Worm (Caenorhabditis elegans) whole organism, L4 larva: Measurements from ENCODE around the gene C17E7.13.

Source experiments
- F26F4.8 ChIP-seq: fragments of 200-800 bp; sonication (Bioruptor generic); conservative IDR thresholded peaks from 2 replicates; pipeline ENCODE4 v1.3.6; 2022; ENCODE audit warnings: missing genetic modification characterization, missing compliant biosample characterization
- F44E2.7 ChIP-seq: fragments of 200-800 bp; sonication (Bioruptor generic); IDR thresholded peaks from 2 replicates; pipeline ENCODE4 v2.1.2; 2022; ENCODE audit warnings: missing genetic modification characterization, missing compliant biosample characterization
- F49E8.2 ChIP-seq: sonication (generic microtip); optimal IDR thresholded peaks from 2 replicates; lab custom pipeline; 2016; ENCODE audit warnings: missing compliant biosample characterization, mild to moderate bottlenecking, missing genetic modification characterization, borderline replicate concordance
- aha-1 ChIP-seq: fragments of 150-350 bp; peaks from one replicate; lab custom pipeline; 2014; ENCODE audit warnings: missing biosample characterization, missing genetic modification characterization
- egl-27 ChIP-seq: sonication (generic microtip); optimal IDR thresholded peaks from 3 replicates; lab custom pipeline; 2017; ENCODE audit warnings: missing biosample characterization, missing genetic modification reagents, missing genetic modification characterization
- lin-15B ChIP-seq: fragments of 150-350 bp; sonication (generic microtip); optimal IDR thresholded peaks from 3 replicates; lab custom pipeline; 2014; ENCODE audit warnings: missing biosample characterization, missing genetic modification characterization
- lin-39 ChIP-seq: fragments of 150-350 bp; optimal IDR thresholded peaks from 2 replicates; lab custom pipeline; 2014; ENCODE audit warnings: missing biosample characterization, missing genetic modification reagents, missing genetic modification characterization
- lsy-2 ChIP-seq, 2 experiments: fragments of 150-350 bp in 1 of 2; sonication (generic microtip) in 1 of 2; optimal IDR thresholded peaks; 2 replicates each; lab custom pipeline; 2014 to 2017; ENCODE audit warnings: missing biosample characterization in 2 of 2, missing genetic modification characterization in 2 of 2
- nhr-11 ChIP-seq: fragments of 150-350 bp; optimal IDR thresholded peaks from 2 replicates; lab custom pipeline; 2014; ENCODE audit warnings: missing biosample characterization, missing genetic modification characterization
- nhr-25 ChIP-seq: sonication (generic microtip); optimal IDR thresholded peaks from 2 replicates; lab custom pipeline; 2017; ENCODE audit warnings: missing genetic modification characterization, mild to moderate bottlenecking, missing compliant biosample characterization, antibody characterized with exemption, moderate library complexity, borderline replicate concordance; ENCODE audit not compliant: insufficient read depth
- nhr-28 ChIP-seq: fragments of 150-350 bp; optimal IDR thresholded peaks from 2 replicates; lab custom pipeline; 2014; ENCODE audit warnings: missing biosample characterization, missing genetic modification characterization
- pqm-1 ChIP-seq: sonication (generic microtip); optimal IDR thresholded peaks from 2 replicates; lab custom pipeline; 2017; ENCODE audit warnings: missing biosample characterization, missing genetic modification characterization
- unc-130 ChIP-seq: sonication (generic microtip); optimal IDR thresholded peaks from 2 replicates; lab custom pipeline; 2016; ENCODE audit warnings: missing genetic modification reagents, missing genetic modification characterization, missing compliant biosample characterization
- unc-62 ChIP-seq, 3 experiments: fragments of 150-350 bp in 1 of 3; sonication (generic microtip); optimal IDR thresholded peaks in 2 of 3; peaks in 1 of 3; 1 replicate in 1 of 3; 2 replicates in 2 of 3; lab custom pipeline; 2014 to 2017; ENCODE audit warnings: missing biosample characterization in 3 of 3, missing genetic modification characterization in 3 of 3, missing genetic modification reagents in 3 of 3, missing genotype in 1 of 3

- TF ChIP-seq lsy-2 (tag; optimal IDR thresholded peaks at IDR 0.05; lab: Kevin White, UChicago) (no peak), F44E2.7 (GFP tag; lab: Robert Waterston, UW) (no peak), nhr-28 (tag; lab: Kevin White, UChicago) (no peak), lin-15B (tag; lab: Kevin White, UChicago) (no peak), F49E8.2 (no peak), lin-39 (tag; lab: Kevin White, UChicago) (no peak), egl-27 (tag; lab: Kevin White, UChicago) (no peak), unc-130 (GFP tag; lab: Kevin White, UChicago) (no peak), nhr-11 (tag; lab: Kevin White, UChicago) (no peak), F26F4.8 (no peak), unc-62 (GFP tag; optimal IDR thresholded peaks at IDR 0.05 in 1 of 2; lab: Kevin White, UChicago) (no peak), unc-62 (tag; optimal IDR thresholded peaks at IDR 0.05; lab: Kevin White, UChicago) (no peak), nhr-25 (tag; lab: Kevin White, UChicago) (no peak), aha-1 (tag; lab: Kevin White, UChicago) (no peak), pqm-1 (no peak)
Observed at ce11 chrV:3929099-3929498, 40.0 kb upstream of the C17E7.13 start, which contains the start of gene srx-64.
